Worm (Caenorhabditis elegans) whole organism, late embryonic: ENCODE measurements around the gene col-89.

Experiments used
- K09A11.1 ChIP-seq: sonication (generic microtip); optimal IDR thresholded peaks from 2 replicates; lab custom pipeline; 2017; ENCODE audit warnings: antibody characterized with exemption, mild to moderate bottlenecking, missing genetic modification characterization, missing compliant biosample characterization; ENCODE audit not compliant: insufficient read depth
- ama-1 ChIP-seq: fragments of 150-350 bp; optimal IDR thresholded peaks from 2 replicates; lab custom pipeline; 2014
- ceh-2 ChIP-seq: sonication (generic microtip); optimal IDR thresholded peaks from 2 replicates; lab custom pipeline; 2016; ENCODE audit warnings: missing genotype, missing genetic modification characterization, missing compliant biosample characterization
- ceh-45 ChIP-seq: fragments of 200-800 bp; sonication (Bioruptor generic); IDR thresholded peaks from 2 replicates; pipeline ENCODE4 v1.3.6; 2022; ENCODE audit warnings: missing genetic modification reagents, missing genetic modification characterization, missing compliant biosample characterization
- ceh-48 ChIP-seq: sonication (generic microtip); optimal IDR thresholded peaks from 2 replicates; lab custom pipeline; 2016; ENCODE audit warnings: missing genetic modification characterization, inconsistent platforms, missing compliant biosample characterization
- ceh-9 ChIP-seq: sonication (generic microtip); optimal IDR thresholded peaks from 2 replicates; lab custom pipeline; 2016; ENCODE audit warnings: mild to moderate bottlenecking, missing genetic modification characterization, inconsistent platforms, missing compliant biosample characterization
- dmd-4 ChIP-seq: sonication (generic microtip); optimal IDR thresholded peaks from 2 replicates; lab custom pipeline; 2016; ENCODE audit warnings: borderline replicate concordance, missing genetic modification characterization, missing compliant biosample characterization
- fkh-10 ChIP-seq: fragments of 150-350 bp; optimal IDR thresholded peaks from 2 replicates; lab custom pipeline; 2014; ENCODE audit warnings: missing biosample characterization, missing genetic modification reagents, missing genetic modification characterization
- npax-4 ChIP-seq: sonication (generic microtip); optimal IDR thresholded peaks from 2 replicates; lab custom pipeline; 2016; ENCODE audit warnings: missing genetic modification characterization, missing compliant biosample characterization
- pag-3 ChIP-seq: sonication (generic microtip); optimal IDR thresholded peaks from 2 replicates; lab custom pipeline; 2016; ENCODE audit warnings: missing compliant biosample characterization, missing genetic modification characterization, borderline replicate concordance
- pros-1 ChIP-seq: fragments of 150-350 bp; optimal IDR thresholded peaks from 2 replicates; lab custom pipeline; 2014; ENCODE audit warnings: missing biosample characterization, missing genetic modification reagents, missing genetic modification characterization

ce11 chrIII:4763509-4763908, 15.6 kb downstream of the col-89 start, which contains the start of gene B0393.4:
- TF ChIP-seq ceh-48 = no peak
- no peak for TF ChIP-seq ceh-9
- TF ChIP-seq npax-4 (tag; lab: Kevin White, UChicago) = no peak
- no peak for TF ChIP-seq pros-1 (tag; lab: Kevin White, UChicago)
- TF ChIP-seq K09A11.1 (tag; lab: Kevin White, UChicago) = no peak
- no peak for TF ChIP-seq ceh-2 (tag; lab: Kevin White, UChicago)
- TF ChIP-seq ceh-45 (GFP tag; lab: Robert Waterston, UW) = no peak
- TF ChIP-seq dmd-4 = no peak
- TF ChIP-seq fkh-10 (GFP tag; lab: Kevin White, UChicago) = no peak
- no peak for TF ChIP-seq pag-3
- TF ChIP-seq ama-1 = no peak
